Fruit fly (Drosophila melanogaster) whole organism, embryonic: ENCODE measurements around the gene AP-2alpha.

ENCODE experiments used
- B-H1 ChIP-seq: fragments of 200-800 bp; sonication (Bioruptor generic); IDR thresholded peaks from 3 replicates; pipeline ENCODE4 v1.3.6; 2022; ENCODE audit warnings: missing biosample characterization, missing genetic modification characterization
- Bgb ChIP-seq: fragments of 200-800 bp; sonication (Bioruptor generic); IDR thresholded peaks from 2 replicates; pipeline ENCODE4 v1.3.6; 2022; ENCODE audit warnings: missing biosample characterization, missing genetic modification characterization; ENCODE audit not compliant: partially characterized antibody
- C15 ChIP-seq: fragments of 200-800 bp; sonication (Bioruptor generic); IDR thresholded peaks from 3 replicates; pipeline ENCODE4 v1.3.6; 2022; ENCODE audit warnings: missing biosample characterization, missing genetic modification characterization
- CG10267 ChIP-seq: fragments of 200-800 bp; sonication (Bioruptor generic); optimal IDR thresholded peaks from 2 replicates; lab custom pipeline; 2018; ENCODE audit warnings: missing biosample characterization, mild to moderate bottlenecking, missing genetic modification characterization, moderate library complexity
- CG10565 ChIP-seq: fragments of 200-800 bp; sonication (Bioruptor generic); optimal IDR thresholded peaks from 3 replicates; lab custom pipeline; 2016; ENCODE audit warnings: missing biosample characterization, mild to moderate bottlenecking, missing genetic modification characterization
- CG1233 ChIP-seq: fragments of 200-800 bp; sonication (Bioruptor generic); optimal IDR thresholded peaks from 4 replicates; lab custom pipeline; 2018; ENCODE audit warnings: missing biosample characterization, mild to moderate bottlenecking, missing genetic modification characterization
- CG13287 ChIP-seq: fragments of 200-800 bp; sonication (Bioruptor generic); IDR thresholded peaks from 2 replicates; pipeline ENCODE4 v1.3.6; 2022; ENCODE audit warnings: missing biosample characterization, missing genetic modification characterization; ENCODE audit not compliant: partially characterized antibody
- CG14441 ChIP-seq: fragments of 200-800 bp; sonication (Bioruptor generic); IDR thresholded peaks from 2 replicates; pipeline ENCODE4 v1.3.6; 2022; ENCODE audit warnings: missing biosample characterization, missing genetic modification characterization
- CG14965 ChIP-seq: fragments of 200-800 bp; sonication (Bioruptor generic); optimal IDR thresholded peaks from 2 replicates; lab custom pipeline; 2016; ENCODE audit warnings: missing biosample characterization, missing genetic modification characterization, borderline replicate concordance
- CG16815 ChIP-seq: fragments of 200-800 bp; sonication (Bioruptor generic); optimal IDR thresholded peaks from 3 replicates; lab custom pipeline; 2017; ENCODE audit warnings: missing biosample characterization, mild to moderate bottlenecking, missing genetic modification characterization
- CG18011 ChIP-seq: fragments of 200-800 bp; sonication (Bioruptor generic); optimal IDR thresholded peaks from 2 replicates; lab custom pipeline; 2017; ENCODE audit warnings: missing biosample characterization, missing genetic modification characterization, mild to moderate bottlenecking, moderate library complexity, missing genotype
- CG4617 ChIP-seq: fragments of 200-800 bp; sonication (Bioruptor generic); optimal IDR thresholded peaks from 3 replicates; lab custom pipeline; 2016; ENCODE audit warnings: missing biosample characterization, missing genetic modification characterization, borderline replicate concordance
- CG6791 ChIP-seq: fragments of 200-800 bp; sonication (Bioruptor generic); IDR thresholded peaks from 3 replicates; pipeline ENCODE4 v1.3.6; 2022; ENCODE audit warnings: missing biosample characterization, missing genetic modification characterization; ENCODE audit not compliant: partially characterized antibody
- CG8388 ChIP-seq: fragments of 200-800 bp; sonication (Bioruptor generic); optimal IDR thresholded peaks from 2 replicates; lab custom pipeline; 2019; ENCODE audit warnings: missing biosample characterization, mild to moderate bottlenecking, missing genetic modification characterization, moderate library complexity
- CG9437 ChIP-seq: fragments of 200-800 bp; sonication (Bioruptor generic); optimal IDR thresholded peaks from 2 replicates; lab custom pipeline; 2018; ENCODE audit warnings: missing biosample characterization, mild to moderate bottlenecking, missing genetic modification characterization
- Dad ChIP-seq: fragments of 200-800 bp; sonication (Bioruptor generic); optimal IDR thresholded peaks from 3 replicates; lab custom pipeline; 2016; ENCODE audit warnings: missing biosample characterization, missing genetic modification characterization
- Ets65A ChIP-seq: fragments of 200-800 bp; sonication (Bioruptor generic); peaks from one replicate; lab custom pipeline; 2016; ENCODE audit warnings: missing biosample characterization, missing genetic modification characterization
- H15 ChIP-seq: fragments of 200-800 bp; sonication (Bioruptor generic); IDR thresholded peaks from 3 replicates; pipeline ENCODE4 v1.3.6; 2022; ENCODE audit warnings: missing biosample characterization, missing genetic modification characterization
- HLH3B ChIP-seq: fragments of 200-800 bp; sonication (Bioruptor generic); IDR thresholded peaks from 2 replicates; pipeline ENCODE4 v1.3.6; 2022; ENCODE audit warnings: missing biosample characterization, missing genetic modification characterization
- Jarid2 ChIP-seq: fragments of 200-800 bp; sonication (Bioruptor generic); optimal IDR thresholded peaks from 3 replicates; lab custom pipeline; 2017; ENCODE audit warnings: mild to moderate bottlenecking, missing biosample characterization, missing genetic modification reagents, missing genetic modification characterization
- MBD-R2 ChIP-seq: fragments of 200-800 bp; sonication (Bioruptor generic); IDR thresholded peaks from 2 replicates; pipeline ENCODE4 v1.3.6; 2022; ENCODE audit warnings: missing biosample characterization, missing genetic modification characterization
- Nf-YB ChIP-seq: fragments of 200-800 bp; sonication (Bioruptor generic); optimal IDR thresholded peaks from 3 replicates; lab custom pipeline; 2019; ENCODE audit warnings: missing biosample characterization, mild to moderate bottlenecking, missing genetic modification characterization, moderate library complexity
- PHDP ChIP-seq: fragments of 200-800 bp; sonication (Bioruptor generic); optimal IDR thresholded peaks from 3 replicates; lab custom pipeline; 2018; ENCODE audit warnings: missing biosample characterization, mild to moderate bottlenecking, missing genetic modification characterization, moderate library complexity
- Six4 ChIP-seq: fragments of 200-800 bp; sonication (Bioruptor generic); optimal IDR thresholded peaks from 2 replicates; lab custom pipeline; 2016; ENCODE audit warnings: missing biosample characterization, missing genetic modification characterization
- Sry-β ChIP-seq: fragments of 200-800 bp; sonication (Bioruptor generic); optimal IDR thresholded peaks from 2 replicates; lab custom pipeline; 2018; ENCODE audit warnings: missing biosample characterization, mild to moderate bottlenecking, missing genetic modification characterization, moderate library complexity
- Usf ChIP-seq: fragments of 200-800 bp; sonication (Bioruptor generic); optimal IDR thresholded peaks from 2 replicates; lab custom pipeline; 2017; ENCODE audit warnings: missing genotype, missing biosample characterization, missing genetic modification characterization
- ash1 ChIP-seq: fragments of 200-800 bp; sonication (Bioruptor generic); optimal IDR thresholded peaks from 2 replicates; lab custom pipeline; 2018; ENCODE audit warnings: missing biosample characterization, mild to moderate bottlenecking, missing genetic modification characterization
- bbx ChIP-seq: fragments of 200-800 bp; sonication (Bioruptor generic); IDR thresholded peaks from 2 replicates; pipeline ENCODE4 v1.3.6; 2022; ENCODE audit warnings: missing biosample characterization, missing genetic modification characterization; ENCODE audit not compliant: partially characterized antibody
- cg ChIP-seq: fragments of 200-800 bp; sonication (Bioruptor generic); optimal IDR thresholded peaks from 3 replicates; lab custom pipeline; 2019; ENCODE audit warnings: missing biosample characterization, mild to moderate bottlenecking, missing genetic modification characterization, moderate library complexity
- crol ChIP-seq: fragments of 200-800 bp; sonication (Bioruptor generic); IDR thresholded peaks from 2 replicates; pipeline ENCODE4 v1.3.6; 2022; ENCODE audit warnings: missing biosample characterization, missing genetic modification characterization
- dan ChIP-seq: fragments of 200-800 bp; sonication (Bioruptor generic); IDR thresholded peaks from 2 replicates; pipeline ENCODE4 v1.3.6; 2022; ENCODE audit warnings: missing biosample characterization, missing genetic modification characterization
- dmrt99B ChIP-seq: fragments of 200-800 bp; sonication (Bioruptor generic); optimal IDR thresholded peaks from 2 replicates; lab custom pipeline; 2018; ENCODE audit warnings: missing biosample characterization, mild to moderate bottlenecking, missing genetic modification characterization, moderate library complexity
- fd102C ChIP-seq: fragments of 200-800 bp; sonication (Bioruptor generic); optimal IDR thresholded peaks from 2 replicates; lab custom pipeline; 2018; ENCODE audit warnings: missing biosample characterization, mild to moderate bottlenecking, missing genetic modification characterization, moderate library complexity
- fd96Cb ChIP-seq: fragments of 200-800 bp; sonication (Bioruptor generic); optimal IDR thresholded peaks from 2 replicates; lab custom pipeline; 2018; ENCODE audit warnings: missing biosample characterization, mild to moderate bottlenecking, missing genetic modification characterization, moderate library complexity
- gt ChIP-seq: fragments of 200-800 bp; sonication (Bioruptor generic); IDR thresholded peaks from 2 replicates; pipeline ENCODE4 v1.3.6; 2022; ENCODE audit warnings: missing biosample characterization, missing genetic modification characterization
- h ChIP-seq: fragments of >200 bp; optimal IDR thresholded peaks from 2 replicates; lab custom pipeline; 2017
- hb ChIP-seq: fragments of 200-800 bp; sonication (Bioruptor generic); IDR thresholded peaks from 3 replicates; pipeline ENCODE4 v1.3.6; 2022; ENCODE audit warnings: missing biosample characterization, missing genetic modification characterization; ENCODE audit not compliant: partially characterized antibody
- hkb ChIP-seq, 2 experiments: fragments of 200-800 bp in 1 of 2; fragments of >200 bp in 1 of 2; sonication (Bioruptor generic) in 1 of 2; IDR thresholded peaks in 1 of 2; optimal IDR thresholded peaks in 1 of 2; 2 replicates each; pipeline versions ENCODE4 v1.3.6 to Lab custom; 2017 to 2022; ENCODE audit warnings: missing biosample characterization in 1 of 2, missing genetic modification characterization in 1 of 2
- lab ChIP-seq: fragments of 200-800 bp; sonication (Bioruptor generic); optimal IDR thresholded peaks from 3 replicates; lab custom pipeline; 2017; ENCODE audit warnings: missing biosample characterization, missing genetic modification characterization, mild to moderate bottlenecking, moderate library complexity, missing genetic modification reagents
- lov ChIP-seq, 2 experiments: fragments of 200-800 bp in 1 of 2; fragments of >200 bp in 1 of 2; sonication (Bioruptor generic) in 1 of 2; IDR thresholded peaks in 1 of 2; optimal IDR thresholded peaks in 1 of 2; 2 replicates in 1 of 2; 3 replicates in 1 of 2; pipeline versions ENCODE4 v1.3.6 to Lab custom; 2017 to 2022; ENCODE audit warnings: missing biosample characterization in 1 of 2, missing genetic modification characterization in 1 of 2
- nau ChIP-seq: fragments of 200-800 bp; sonication (Bioruptor generic); optimal IDR thresholded peaks from 3 replicates; lab custom pipeline; 2017; ENCODE audit warnings: missing biosample characterization, mild to moderate bottlenecking, missing genetic modification characterization, missing genetic modification reagents
- nerfin-2 ChIP-seq: fragments of 200-800 bp; sonication (Bioruptor generic); IDR thresholded peaks from 2 replicates; pipeline ENCODE4 v1.3.6; 2022; ENCODE audit warnings: missing biosample characterization, missing genetic modification characterization; ENCODE audit not compliant: partially characterized antibody
- pb ChIP-seq: fragments of 200-800 bp; sonication (Bioruptor generic); optimal IDR thresholded peaks from 3 replicates; lab custom pipeline; 2016; ENCODE audit warnings: missing biosample characterization, missing genetic modification characterization
- ro ChIP-seq: fragments of 200-800 bp; sonication (Bioruptor generic); IDR thresholded peaks from 2 replicates; pipeline ENCODE4 v1.3.6; 2022; ENCODE audit warnings: missing biosample characterization, missing genetic modification characterization
- shn ChIP-seq: fragments of 200-800 bp; sonication (Bioruptor generic); optimal IDR thresholded peaks from 3 replicates; lab custom pipeline; 2016; ENCODE audit warnings: missing biosample characterization, missing genetic modification characterization
- slp2 ChIP-seq: fragments of 200-800 bp; sonication (Bioruptor generic); optimal IDR thresholded peaks from 2 replicates; lab custom pipeline; 2016; ENCODE audit warnings: missing biosample characterization, missing genetic modification characterization
- vvl ChIP-seq: fragments of 200-800 bp; sonication (Bioruptor generic); IDR thresholded peaks from 2 replicates; pipeline ENCODE4 v1.3.6; 2022; ENCODE audit warnings: missing biosample characterization, missing genetic modification characterization

AP-2alpha gene

dm6 chr2L:429680-430484 lies 15.3 kb upstream of the AP-2alpha start (continued):
- TF ChIP-seq cg, result no peak
- TF ChIP-seq B-H1, result no peak
- no peak for TF ChIP-seq CG10565 (GFP tag; lab: Kevin White, UChicago)
- peak; percentile 39 for TF ChIP-seq Usf (GFP tag; lab: Kevin White, UChicago)
- no peak for TF ChIP-seq Bgb (GFP tag; lab: Robert Waterston, UW)
- no peak for TF ChIP-seq C15 (GFP tag; lab: Robert Waterston, UW)
- TF ChIP-seq fd96Cb, result peak; percentile 62
- TF ChIP-seq Ets65A (GFP tag; lab: Kevin White, UChicago), result peak; percentile 97
- peak; percentile 65 for TF ChIP-seq vvl (GFP tag; lab: Robert Waterston, UW)
- TF ChIP-seq Dad (GFP tag; lab: Kevin White, UChicago), result peak; percentile 56
- no peak for TF ChIP-seq hkb (optimal IDR thresholded peaks at IDR 0.05; lab: Kevin White, UChicago)
- TF ChIP-seq hkb (GFP tag; IDR thresholded peaks at IDR 0.05; lab: Robert Waterston, UW), result 0 out of 2 replicates have a peak, but pooled peaks have one; percentile 46
- TF ChIP-seq Nf-YB (GFP tag; lab: Kevin White, UChicago), result no peak
- TF ChIP-seq bbx (GFP tag; lab: Robert Waterston, UW), result no peak; the same call in 1 of the 2 replicates
- TF ChIP-seq shn (GFP tag; lab: Kevin White, UChicago), result peak; percentile 36
- TF ChIP-seq H15 (GFP tag; lab: Robert Waterston, UW), result 0 out of 3 replicates have a peak, but pooled peaks have one; percentile 31
- TF ChIP-seq CG6791 (GFP tag; lab: Robert Waterston, UW), result no peak
- TF ChIP-seq CG9437 (GFP tag; lab: Kevin White, UChicago), result no peak
- TF ChIP-seq HLH3B (GFP tag; lab: Robert Waterston, UW), result peak; percentile 37; the same call in 1 of the 2 replicates
- TF ChIP-seq PHDP (tag; lab: Kevin White, UChicago), result peak; percentile 29
- no peak for TF ChIP-seq nau
- peak; percentile 33 for TF ChIP-seq pb (GFP tag; lab: Kevin White, UChicago)
- no peak for TF ChIP-seq nerfin-2 (GFP tag; lab: Robert Waterston, UW)
- TF ChIP-seq CG4617 (GFP tag; lab: Kevin White, UChicago), result no peak
- TF ChIP-seq CG13287 (GFP tag; lab: Robert Waterston, UW), result no peak
- no peak for TF ChIP-seq CG14965 (GFP tag; lab: Kevin White, UChicago)
- peak; percentile 25 for TF ChIP-seq CG1233 (GFP tag; lab: Kevin White, UChicago)
- TF ChIP-seq lov (optimal IDR thresholded peaks at IDR 0.05; lab: Kevin White, UChicago), result no peak
- 0 out of 3 replicates have a peak, but pooled peaks have one; percentile 51 for TF ChIP-seq lov (GFP tag; IDR thresholded peaks at IDR 0.05; lab: Robert Waterston, UW)
- TF ChIP-seq MBD-R2 (GFP tag; lab: Robert Waterston, UW), result 0 out of 2 replicates have a peak, but pooled peaks have one; percentile 12
- TF ChIP-seq fd102C (GFP tag; lab: Kevin White, UChicago), result no peak
- TF ChIP-seq dan (GFP tag; lab: Robert Waterston, UW), result 0 out of 2 replicates have a peak, but pooled peaks have one; percentile 45
- TF ChIP-seq CG18011 (GFP tag; lab: Kevin White, UChicago), result no peak
- peak; percentile 43 for TF ChIP-seq CG10267 (tag; lab: Kevin White, UChicago)
- peak; percentile 48 for TF ChIP-seq CG8388
- TF ChIP-seq CG16815 (GFP tag; lab: Kevin White, UChicago), result peak; percentile 71
- peak; percentile 86 for TF ChIP-seq crol (GFP tag; lab: Robert Waterston, UW)
- TF ChIP-seq CG14441 (GFP tag; lab: Robert Waterston, UW), result no peak
- no peak for TF ChIP-seq Sry-β (GFP tag; lab: Kevin White, UChicago)
- peak; percentile 20 for TF ChIP-seq slp2 (GFP tag; lab: Kevin White, UChicago)
- TF ChIP-seq gt (GFP tag; lab: Robert Waterston, UW), result 0 out of 2 replicates have a peak, but pooled peaks have one; percentile 23
- TF ChIP-seq ash1 (GFP tag; lab: Kevin White, UChicago), result no peak
- TF ChIP-seq Six4 (GFP tag; lab: Kevin White, UChicago), result peak; percentile 34
- TF ChIP-seq ro (GFP tag; lab: Robert Waterston, UW), result no peak
- TF ChIP-seq Jarid2 (GFP tag; lab: Kevin White, UChicago), result no peak
- TF ChIP-seq h (lab: Kevin White, UChicago), result no peak
- peak; percentile 25 for TF ChIP-seq dmrt99B (tag; lab: Kevin White, UChicago)
- peak; percentile 66 for TF ChIP-seq lab (GFP tag; lab: Kevin White, UChicago)
- TF ChIP-seq hb (GFP tag; lab: Robert Waterston, UW), result no peak
